Worm (Caenorhabditis elegans): ENCODE results near the gene C27B7.5.

C27B7.5 gene

ce11 chrIV:8933575-8933974, 32.1 kb downstream of the C27B7.5 start, which contains the start of gene D1046.4:
D1046.4 (plus strand) TSS chrIV:8933875.
- TF ChIP-seq tab-1 (GFP tag; IDR thresholded peaks at IDR 0.05): no peak

ce11 chrIV:8943430-8943829, 42.0 kb downstream of the C27B7.5 start:
- TF ChIP-seq ztf-23 (GFP tag; IDR thresholded peaks at IDR 0.05) (no peak), med-1 (GFP tag; optimal IDR thresholded peaks at IDR 0.05; ENCODE audit: insufficient read depth) (no peak), ref-1 (GFP tag; conservative IDR thresholded peaks at IDR 0.05) (no peak), tab-1 (GFP tag; IDR thresholded peaks at IDR 0.05) (no peak), flt-1 (GFP tag; IDR thresholded peaks at IDR 0.05) (no peak), ztf-29 (GFP tag; IDR thresholded peaks at IDR 0.05) (no peak), T22C8.4 (GFP tag; IDR thresholded peaks at IDR 0.05) (no peak), cog-1 (tag; optimal IDR thresholded peaks at IDR 0.05) (no peak), klf-2 (GFP tag; conservative IDR thresholded peaks at IDR 0.05) (no peak)

- TF ChIP-seq T22C8.4 (GFP tag; IDR thresholded peaks at IDR 0.05): no peak
- TF ChIP-seq ztf-23 (GFP tag; IDR thresholded peaks at IDR 0.05): no peak
- no peak for TF ChIP-seq flt-1 (GFP tag; IDR thresholded peaks at IDR 0.05)
- TF ChIP-seq klf-2 (GFP tag; conservative IDR thresholded peaks at IDR 0.05): no peak
- TF ChIP-seq tab-1 (GFP tag; IDR thresholded peaks at IDR 0.05): no peak
- TF ChIP-seq cog-1 (tag; optimal IDR thresholded peaks at IDR 0.05): no peak
- no peak for TF ChIP-seq ztf-29 (GFP tag; IDR thresholded peaks at IDR 0.05)
- no peak for TF ChIP-seq ref-1 (GFP tag; conservative IDR thresholded peaks at IDR 0.05)
- no peak for TF ChIP-seq med-1 (GFP tag; optimal IDR thresholded peaks at IDR 0.05; ENCODE audit: insufficient read depth)
These were observed 45.7 kb downstream of the C27B7.5 start for ce11 chrIV:8947146-8947545.

ce11 chrIV:8949078-8950039, 47.9 kb downstream of the C27B7.5 start:
- TF ChIP-seq T22C8.4 (GFP tag; IDR thresholded peaks at IDR 0.05) (no peak), ref-1 (GFP tag; conservative IDR thresholded peaks at IDR 0.05) (no peak), klf-2 (GFP tag; conservative IDR thresholded peaks at IDR 0.05) (no peak), med-1 (GFP tag; optimal IDR thresholded peaks at IDR 0.05; ENCODE audit: insufficient read depth) (no peak), flt-1 (GFP tag; IDR thresholded peaks at IDR 0.05) (no peak), cog-1 (tag; optimal IDR thresholded peaks at IDR 0.05) (no peak), tab-1 (GFP tag; IDR thresholded peaks at IDR 0.05) (no peak), ztf-23 (GFP tag; IDR thresholded peaks at IDR 0.05) (no peak), ztf-29 (GFP tag; IDR thresholded peaks at IDR 0.05) (no peak)

ce11 chrIV:8951953-8952567, 50.6 kb downstream of the C27B7.5 start:
- TF ChIP-seq cog-1 (tag; optimal IDR thresholded peaks at IDR 0.05) (no peak), flt-1 (GFP tag; IDR thresholded peaks at IDR 0.05) (no peak), T22C8.4 (GFP tag; IDR thresholded peaks at IDR 0.05) (no peak), ref-1 (GFP tag; conservative IDR thresholded peaks at IDR 0.05) (no peak), ztf-23 (GFP tag; IDR thresholded peaks at IDR 0.05) (no peak), ztf-29 (GFP tag; IDR thresholded peaks at IDR 0.05) (no peak), tab-1 (GFP tag; IDR thresholded peaks at IDR 0.05) (no peak), med-1 (GFP tag; optimal IDR thresholded peaks at IDR 0.05; ENCODE audit: insufficient read depth) (no peak), klf-2 (GFP tag; conservative IDR thresholded peaks at IDR 0.05) (no peak)
